Fruit fly (Drosophila melanogaster): ENCODE measurements around the gene mei-41.
A peak's percentile ranks its signal among the peaks of the same experiment; 100 is the strongest.

Gene mei-41

dm6 chrX:16384843-16385726 lies 6.4 kb upstream of the mei-41 start, which contains the start of the genes CG9992 and CG4239 (continued):
- TF ChIP-seq Ptx1 (GFP tag; IDR thresholded peaks at IDR 0.05), result peak; percentile 64
- TF ChIP-seq Pdp1 (GFP tag; optimal IDR thresholded peaks at IDR 0.05), result peak; percentile 40 to 82
- TF ChIP-seq CrebB (tag; optimal IDR thresholded peaks at IDR 0.05), result no peak
- TF ChIP-seq pum (GFP tag; optimal IDR thresholded peaks at IDR 0.05), result peak; percentile 7
- TF ChIP-seq esg (GFP tag; conservative IDR thresholded peaks at IDR 0.05), result peak; percentile 28; the same call in 1 of the 2 replicates
- peak in 1 of 2 experiments; percentile 39 for TF ChIP-seq bsh (GFP tag; optimal IDR thresholded peaks at IDR 0.05)
- peak; percentile 31 for TF ChIP-seq ewg (GFP tag; optimal IDR thresholded peaks at IDR 0.05)
- TF ChIP-seq dm (GFP tag; optimal IDR thresholded peaks at IDR 0.05), result no peak
- TF ChIP-seq chinmo (GFP tag; IDR thresholded peaks at IDR 0.05; ENCODE audit: partially characterized antibody), result no peak
- peak; percentile 29; the same call in 1 of the 3 replicates for TF ChIP-seq Doc3 (GFP tag; IDR thresholded peaks at IDR 0.05; ENCODE audit: partially characterized antibody)
- TF ChIP-seq CG11398 (GFP tag; optimal IDR thresholded peaks at IDR 0.05), result no peak
- peak; percentile 39; the same call in 1 of the 3 replicates for TF ChIP-seq Mrtf (GFP tag; IDR thresholded peaks at IDR 0.05)
- TF ChIP-seq HLH4C (GFP tag; IDR thresholded peaks at IDR 0.05; ENCODE audit: partially characterized antibody), result peak; percentile 61; the same call in 2 of the 3 replicates
- TF ChIP-seq Dbx (GFP tag; IDR thresholded peaks at IDR 0.05), result peak; percentile 69
- TF ChIP-seq hb (GFP tag; IDR thresholded peaks at IDR 0.05; ENCODE audit: partially characterized antibody), result no peak
- TF ChIP-seq Trl (optimal IDR thresholded peaks at IDR 0.05), result peak in 1 of 2 experiments; percentile 52
- TF ChIP-seq Trl (GFP tag; optimal IDR thresholded peaks at IDR 0.05), result peak; percentile 1
- TF ChIP-seq Eip74EF (GFP tag; optimal IDR thresholded peaks at IDR 0.05), result peak in 1 of 2 experiments; percentile 66
- TF ChIP-seq tup (GFP tag; optimal IDR thresholded peaks at IDR 0.05), result no peak
- TF ChIP-seq Dfd (GFP tag; optimal IDR thresholded peaks at IDR 0.05), result peak in 1 of 2 experiments; percentile 57
- TF ChIP-seq Hey (tag; optimal IDR thresholded peaks at IDR 0.05), result no peak
- TF ChIP-seq CG1603 (tag; optimal IDR thresholded peaks at IDR 0.05), result peak; percentile 42
- peak; percentile 4 for TF ChIP-seq cato (GFP tag; optimal IDR thresholded peaks at IDR 0.05; ENCODE audit: borderline replicate concordance)
- TF ChIP-seq CG2875 (GFP tag; optimal IDR thresholded peaks at IDR 0.05), result no peak
- no peak for TF ChIP-seq en (GFP tag; optimal IDR thresholded peaks at IDR 0.05)
- TF ChIP-seq CG12769 (tag; optimal IDR thresholded peaks at IDR 0.05), result peak; percentile 4
- TF ChIP-seq CG4820 (GFP tag; optimal IDR thresholded peaks at IDR 0.05), result peak; percentile 3
- peak; percentile 43; the same call in 1 of the 2 replicates for TF ChIP-seq hbn (GFP tag; IDR thresholded peaks at IDR 0.05; ENCODE audit: partially characterized antibody)
- peak; percentile 69; the same call in 1 of the 2 replicates for TF ChIP-seq Rfx (GFP tag; IDR thresholded peaks at IDR 0.05)
- TF ChIP-seq btn (GFP tag; optimal IDR thresholded peaks at IDR 0.05), result no peak
- TF ChIP-seq rib (GFP tag; IDR thresholded peaks at IDR 0.05), result no peak
- TF ChIP-seq lilli (GFP tag; optimal IDR thresholded peaks at IDR 0.05), result peak; percentile 58
- peak; percentile 11 for TF ChIP-seq pho (GFP tag; optimal IDR thresholded peaks at IDR 0.05)
- peak; percentile 61 for TF ChIP-seq CG6272 (GFP tag; IDR thresholded peaks at IDR 0.05)
- peak; percentile 69 for TF ChIP-seq CG15269 (tag; optimal IDR thresholded peaks at IDR 0.05)
- TF ChIP-seq unc-4 (GFP tag; IDR thresholded peaks at IDR 0.05; ENCODE audit: partially characterized antibody), result peak; percentile 49
- TF ChIP-seq Side (GFP tag; optimal IDR thresholded peaks at IDR 0.05), result no peak
- TF ChIP-seq CG10366 (GFP tag; IDR thresholded peaks at IDR 0.05), result peak; percentile 51; the same call in 1 of the 2 replicates
- no peak for TF ChIP-seq Awh (GFP tag; IDR thresholded peaks at IDR 0.05)
- TF ChIP-seq CG10462 (GFP tag; optimal IDR thresholded peaks at IDR 0.05), result peak; percentile 26
- no peak; the same call in 1 of the 2 replicates for TF ChIP-seq Drgx (GFP tag; IDR thresholded peaks at IDR 0.05)
- peak; percentile 47; the same call in 2 of the 4 replicates for TF ChIP-seq Gug (GFP tag; IDR thresholded peaks at IDR 0.05)
- peak; percentile 51 for TF ChIP-seq pnt (GFP tag; optimal IDR thresholded peaks at IDR 0.05)
- no peak for TF ChIP-seq CkIIα-i1 (GFP tag; IDR thresholded peaks at IDR 0.05)
- TF ChIP-seq gce (GFP tag; IDR thresholded peaks at IDR 0.05), result no peak
- peak; percentile 85 for TF ChIP-seq CG17361 (GFP tag; IDR thresholded peaks at IDR 0.05)
- peak; percentile 85 for TF ChIP-seq Abd-B (GFP tag; optimal IDR thresholded peaks at IDR 0.05)
- peak; percentile 61 for TF ChIP-seq wek (GFP tag; optimal IDR thresholded peaks at IDR 0.05)

Measured in whole organism, embryonic.